Fruit fly (Drosophila melanogaster) whole organism: Measurements from ENCODE around the gene CG5882.

Source experiments
- pan ChIP-seq: fragments of >200 bp; optimal IDR thresholded peaks from 2 replicates; lab custom pipeline; 2017
- psq ChIP-seq: fragments of >200 bp; optimal IDR thresholded peaks from 2 replicates; lab custom pipeline; 2017
- usp ChIP-seq: fragments of >200 bp; optimal IDR thresholded peaks from 2 replicates; lab custom pipeline; 2017; ENCODE audit warnings: missing biosample characterization, missing genetic modification characterization, mixed read lengths

- no peak for TF ChIP-seq psq (lab: Kevin White, UChicago)
- TF ChIP-seq pan (lab: Kevin White, UChicago) = no peak
- TF ChIP-seq usp (GFP tag; lab: Kevin White, UChicago) = no peak
Observed at dm6 chr3R:27094233-27094632, 24.2 kb upstream of the CG5882 start, which contains the start of gene CG14259.
